Worm (Caenorhabditis elegans): Measurements from ENCODE around the gene fip-3.

ce11 chrIII:8570289-8570688, 19.0 kb downstream of the fip-3 start:
- TF ChIP-seq nhr-11 (tag; optimal IDR thresholded peaks at IDR 0.05) (no peak), skn-1 (tag; optimal IDR thresholded peaks at IDR 0.05) (no peak), sup-37 (GFP tag; optimal IDR thresholded peaks at IDR 0.05) (no peak), blmp-1 (tag; optimal IDR thresholded peaks at IDR 0.05) (no peak), C16A3.4 (tag; optimal IDR thresholded peaks at IDR 0.05) (no peak), ztf-11 (tag; optimal IDR thresholded peaks at IDR 0.05) (no peak)
